Worm (Caenorhabditis elegans) whole organism, young adult: ENCODE data around the gene F53H4.6.

Source experiments
- F22D6.2 ChIP-seq: sonication (generic microtip); optimal IDR thresholded peaks from 2 replicates; lab custom pipeline; 2016; ENCODE audit warnings: mild to moderate bottlenecking, missing genetic modification characterization, missing compliant biosample characterization
- ZK185.1 ChIP-seq: sonication (generic microtip); optimal IDR thresholded peaks from 2 replicates; lab custom pipeline; 2016; ENCODE audit warnings: mild to moderate bottlenecking, missing genetic modification characterization, missing compliant biosample characterization; ENCODE audit not compliant: poor library complexity, severe bottlenecking
- egl-18 ChIP-seq: fragments of 200-800 bp; sonication (Bioruptor generic); IDR thresholded peaks from 2 replicates; pipeline ENCODE4 v1.3.6; 2022; ENCODE audit warnings: missing genetic modification reagents, missing genetic modification characterization, missing compliant biosample characterization

ce11 chrX:15804072-15804471, 56.3 kb downstream of the F53H4.6 start, which contains the start of gene Y7A5A.7:
- TF ChIP-seq egl-18 (GFP tag; lab: Robert Waterston, UW) = no peak
- TF ChIP-seq ZK185.1 = no peak
- no peak for TF ChIP-seq F22D6.2 (tag; lab: Kevin White, UChicago)
